Worm (Caenorhabditis elegans) whole organism, L2 larva: Measurements from ENCODE around the gene cyp-13A6.
A peak's percentile ranks its signal among the peaks of the same experiment; 100 is the strongest.

Experiments used
- ama-1 ChIP-seq: fragments of 150-350 bp; optimal IDR thresholded peaks from 2 replicates; lab custom pipeline; 2018; ENCODE audit warnings: inconsistent platforms
- elt-3 ChIP-seq: sonication (generic microtip); optimal IDR thresholded peaks from 2 replicates; lab custom pipeline; 2017; ENCODE audit warnings: missing biosample characterization, missing genetic modification characterization
- lsy-2 ChIP-seq, 2 experiments: fragments of 150-350 bp in 1 of 2; sonication (generic microtip) in 1 of 2; optimal IDR thresholded peaks; 2 replicates each; lab custom pipeline; 2014 to 2017; ENCODE audit warnings: missing biosample characterization in 2 of 2, missing genetic modification characterization in 2 of 2
- mdl-1 ChIP-seq, 2 experiments: fragments of 150-350 bp in 1 of 2; sonication (generic microtip) in 1 of 2; optimal IDR thresholded peaks; 2 replicates each; lab custom pipeline; 2017; ENCODE audit warnings: missing biosample characterization in 2 of 2, missing genetic modification characterization in 2 of 2
- nhr-11 ChIP-seq: fragments of 150-350 bp; optimal IDR thresholded peaks from 2 replicates; lab custom pipeline; 2014; ENCODE audit warnings: missing biosample characterization, missing genetic modification characterization
- nhr-12 ChIP-seq: fragments of 150-350 bp; optimal IDR thresholded peaks from 2 replicates; lab custom pipeline; 2014; ENCODE audit warnings: missing biosample characterization, missing genetic modification characterization
- skn-1 ChIP-seq: sonication (generic microtip); optimal IDR thresholded peaks from 2 replicates; lab custom pipeline; 2017; ENCODE audit warnings: missing biosample characterization, missing genetic modification characterization
- sma-9 ChIP-seq, 2 experiments: fragments of 150-350 bp in 1 of 2; sonication (generic microtip) in 1 of 2; optimal IDR thresholded peaks; 2 replicates each; lab custom pipeline; 2014 to 2016; ENCODE audit warnings: missing genetic modification characterization in 2 of 2, mild to moderate bottlenecking in 1 of 2, missing biosample characterization in 1 of 2, missing compliant biosample characterization in 1 of 2, missing genetic modification reagents in 1 of 2, moderate library complexity in 1 of 2
- snpc-4 ChIP-seq: fragments of 150-350 bp; optimal IDR thresholded peaks from 2 replicates; lab custom pipeline; 2014; ENCODE audit warnings: missing biosample characterization, missing genetic modification characterization
- unc-62 ChIP-seq: fragments of 150-350 bp; optimal IDR thresholded peaks from 2 replicates; lab custom pipeline; 2014; ENCODE audit warnings: missing biosample characterization, missing genetic modification reagents, missing genetic modification characterization

ce11 chrII:9755425-9755824 lies 47.2 kb downstream of the cyp-13A6 start:
- TF ChIP-seq elt-3 (tag; lab: Kevin White, UChicago): no peak
- TF ChIP-seq nhr-12 (tag; lab: Kevin White, UChicago): no peak
- TF ChIP-seq unc-62 (GFP tag; lab: Kevin White, UChicago): no peak
- TF ChIP-seq sma-9 (GFP tag; optimal IDR thresholded peaks at IDR 0.05; lab: Kevin White, UChicago): no peak
- TF ChIP-seq sma-9 (tag; optimal IDR thresholded peaks at IDR 0.05; lab: Kevin White, UChicago): no peak
- TF ChIP-seq ama-1 (lab: Kevin White, UChicago): no peak
- TF ChIP-seq lsy-2 (tag; optimal IDR thresholded peaks at IDR 0.05; lab: Kevin White, UChicago): peak in 1 of 2 experiments; percentile 13
- TF ChIP-seq snpc-4: no peak
- no peak for TF ChIP-seq nhr-11 (tag; lab: Kevin White, UChicago)
- TF ChIP-seq mdl-1 (tag; optimal IDR thresholded peaks at IDR 0.05; lab: Kevin White, UChicago): no peak
- no peak for TF ChIP-seq skn-1
